Worm (Caenorhabditis elegans) whole organism, dauer: ENCODE measurements around the gene faah-2.
"Not testable (repeated sequence)": the region's sequence is repeated elsewhere in the genome, so short reads cannot be mapped to it uniquely, and the experiment has no call there.

Source experiments
- unc-62 ChIP-seq: sonication (generic microtip); optimal IDR thresholded peaks from 2 replicates; lab custom pipeline; 2017; ENCODE audit warnings: missing biosample characterization, missing genetic modification reagents, missing genetic modification characterization

The faah-2 gene

ce11 chrIV:8152145-8152544 is at the start of gene faah-2:
TSS of gene faah-2 (plus strand) at chrIV:8152445.
- TF ChIP-seq unc-62 (GFP tag; lab: Kevin White, UChicago): no peak

- TF ChIP-seq unc-62 (GFP tag; lab: Kevin White, UChicago): no peak
These were observed 49.0 kb upstream of the faah-2 start for ce11 chrIV:8103196-8103595.

- TF ChIP-seq unc-62 (GFP tag; lab: Kevin White, UChicago): no peak
These were observed 47.2 kb upstream of the faah-2 start for ce11 chrIV:8105083-8105482.

- TF ChIP-seq unc-62 (GFP tag; lab: Kevin White, UChicago): no peak
These were observed 44.7 kb upstream of the faah-2 start, which contains the start of gene rabs-5 for ce11 chrIV:8107502-8107901. TSS of gene rabs-5 (minus strand) at chrIV:8107602.

- no peak for TF ChIP-seq unc-62 (GFP tag; lab: Kevin White, UChicago)
These were observed 40.1 kb upstream of the faah-2 start, which contains the start of gene Y42H9AR.4 for ce11 chrIV:8112187-8112586. TSS of gene Y42H9AR.4 (minus strand) at chrIV:8112218.

ce11 chrIV:8112646-8113045 is 39.6 kb upstream of the faah-2 start:
- TF ChIP-seq unc-62 (GFP tag; lab: Kevin White, UChicago): no peak

DNA sequence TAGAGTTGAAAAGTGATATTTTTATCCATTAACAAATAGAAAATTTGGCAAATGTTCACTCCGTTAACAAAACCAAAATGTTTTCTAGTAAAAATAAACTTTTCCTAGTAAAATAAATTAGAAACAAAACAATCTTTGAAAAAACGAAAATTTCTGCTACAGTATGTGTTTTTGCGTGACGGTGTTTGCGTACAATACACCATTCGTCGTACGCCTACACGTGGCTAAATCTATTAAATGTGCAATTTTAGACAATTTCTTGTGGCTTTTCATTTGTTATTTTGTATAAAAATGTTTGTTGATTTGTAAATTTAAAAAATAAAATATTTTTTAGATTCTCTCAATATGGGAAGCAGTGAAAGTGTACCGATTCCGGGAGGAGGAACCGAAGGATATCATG is 39.1 kb upstream of the faah-2 start, which contains the start of gene Y42H9AR.1:
Y42H9AR.1 (plus strand) TSS at position 233 of the 400 bp plus-strand sequence.
- no peak for TF ChIP-seq unc-62 (GFP tag; lab: Kevin White, UChicago)

DNA sequence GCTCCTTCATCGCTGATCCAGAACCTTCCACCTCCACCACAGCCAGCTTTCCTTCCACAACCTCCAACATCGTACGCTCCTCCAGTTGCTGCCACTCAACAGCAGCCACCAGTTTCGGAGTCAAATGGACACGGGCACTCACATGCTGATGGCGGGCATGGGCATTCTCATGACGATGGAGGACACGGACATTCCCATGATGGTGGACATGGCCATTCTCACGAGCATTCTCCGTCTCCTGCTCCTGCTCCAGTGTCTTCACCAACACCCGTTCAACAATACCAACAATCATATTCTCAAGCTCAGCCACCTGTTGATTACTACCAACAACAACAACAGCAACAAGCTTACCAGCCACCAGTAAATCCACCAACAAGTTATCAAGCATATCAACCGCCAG is 37.7 kb upstream of the faah-2 start:
- no peak for TF ChIP-seq unc-62 (GFP tag; lab: Kevin White, UChicago)

DNA sequence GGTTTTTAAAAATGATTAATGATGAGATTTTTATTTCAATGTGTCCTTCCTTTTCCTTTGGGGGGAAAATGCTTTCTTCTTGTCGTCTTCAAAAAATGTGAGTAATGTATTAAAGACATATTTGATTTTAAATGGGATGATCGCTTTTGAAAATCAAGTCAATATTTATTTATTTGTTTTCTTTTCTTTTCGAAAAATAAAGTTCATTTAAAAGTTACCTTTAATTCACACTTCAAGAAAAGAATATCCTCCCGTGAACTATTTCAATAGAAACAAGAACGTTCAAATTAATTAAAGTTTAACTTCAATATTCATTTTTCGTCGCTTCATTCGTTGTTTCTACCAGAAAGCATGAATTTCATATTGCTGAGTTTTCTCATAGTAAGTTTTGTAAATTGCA is 36.8 kb upstream of the faah-2 start, which contains the start of gene irld-8:
irld-8 (plus strand) TSS at position 301 of the 400 bp plus-strand sequence.
- TF ChIP-seq unc-62 (GFP tag; lab: Kevin White, UChicago): no peak

DNA sequence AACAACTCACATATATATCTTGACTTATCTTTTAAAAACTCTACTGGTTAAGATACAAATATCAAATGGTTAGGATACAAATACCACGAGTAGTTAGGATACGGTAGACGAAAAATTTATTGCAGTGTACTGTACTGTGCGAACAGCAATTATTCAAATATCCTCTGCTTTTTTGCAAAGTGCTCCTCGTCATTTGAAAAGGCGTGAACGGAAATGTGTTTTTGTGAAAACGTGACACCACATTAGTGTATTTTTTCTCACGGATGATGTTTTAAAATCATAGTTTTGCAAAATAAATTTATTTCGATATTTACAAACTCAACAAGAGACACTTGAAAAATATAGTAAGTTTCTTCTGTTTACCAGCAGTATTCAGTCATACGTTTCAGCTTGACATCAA is 33.5 kb upstream of the faah-2 start, which contains the start of gene F42G8.8:
F42G8.8 (plus strand) TSS at position 301 of the 400 bp plus-strand sequence.
- TF ChIP-seq unc-62 (GFP tag; lab: Kevin White, UChicago): no peak

- not testable (repeated sequence) for TF ChIP-seq unc-62 (GFP tag; lab: Kevin White, UChicago)
These were observed 29.9 kb upstream of the faah-2 start, which contains the start of gene erp-44.3 for ce11 chrIV:8122349-8122748. TSS of gene erp-44.3 (plus strand) at chrIV:8122649.

DNA sequence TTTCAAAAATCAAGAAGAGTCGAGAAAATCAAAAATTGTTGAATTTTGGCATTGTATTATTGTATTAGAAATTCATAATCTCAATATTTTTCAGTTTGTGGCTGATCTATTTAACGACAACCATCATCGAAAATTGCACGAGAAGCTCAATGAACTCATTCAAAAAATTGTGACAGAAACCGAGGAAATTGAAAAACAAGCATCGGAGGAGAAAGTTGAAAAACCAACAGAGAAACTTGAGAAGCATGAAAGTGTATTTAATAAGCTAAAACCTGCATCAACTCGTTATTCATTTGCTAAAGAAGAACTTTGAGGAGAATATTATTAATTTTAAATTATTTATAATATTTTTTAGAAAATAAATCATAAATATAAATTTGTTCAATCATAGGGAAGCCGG is 25.3 kb upstream of the faah-2 start, which contains the start of gene ceph-41:
ceph-41 (plus strand) TSS at position 301 of the 400 bp plus-strand sequence.
- no peak for TF ChIP-seq unc-62 (GFP tag; lab: Kevin White, UChicago)

- no peak for TF ChIP-seq unc-62 (GFP tag; lab: Kevin White, UChicago)
These were observed 24.8 kb upstream of the faah-2 start for ce11 chrIV:8127430-8127829.

DNA sequence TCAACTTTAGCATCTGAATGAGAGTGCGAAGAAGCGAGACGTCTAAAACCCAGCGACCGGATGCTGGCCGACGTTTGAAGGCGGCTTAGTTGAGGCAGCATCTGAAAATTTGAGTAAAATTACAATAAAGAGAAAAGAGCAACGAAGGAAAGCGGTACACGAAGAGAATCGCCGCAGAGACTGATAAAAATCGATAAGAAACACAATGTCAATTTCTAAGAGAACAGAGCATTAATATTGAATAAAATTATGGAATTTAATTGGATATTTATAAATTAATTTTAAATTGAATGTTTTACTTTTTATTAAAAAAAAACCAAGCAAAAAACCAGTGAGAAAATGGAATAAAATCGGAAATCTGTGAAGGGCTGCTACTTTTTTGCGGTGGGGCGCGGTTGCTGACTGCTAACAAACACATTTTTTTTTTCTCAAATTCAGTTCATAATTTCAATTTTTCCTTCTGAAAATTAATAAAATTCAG is 22.1 kb upstream of the faah-2 start, which contains the start of the genes ndub-11 and moc-3:
ndub-11 (minus strand) TSS at position 101 of the 481 bp plus-strand sequence.
moc-3 (plus strand) TSS at position 431 of the 481 bp plus-strand sequence.
- no peak for TF ChIP-seq unc-62 (GFP tag; lab: Kevin White, UChicago)

ce11 chrIV:8133536-8133935 is 18.7 kb upstream of the faah-2 start, which contains the start of gene sph-1:
TSS of gene sph-1 (minus strand) at chrIV:8133558.
- TF ChIP-seq unc-62 (GFP tag; lab: Kevin White, UChicago): no peak

- TF ChIP-seq unc-62 (GFP tag; lab: Kevin White, UChicago): no peak
These were observed 16.2 kb upstream of the faah-2 start, which contains the start of the genes isp-1 and islo-1 for ce11 chrIV:8136005-8136512. TSS of gene isp-1 (minus strand) at chrIV:8136055. TSS of gene islo-1 (plus strand) at chrIV:8136389.

ce11 chrIV:8136548-8136947 is 15.7 kb upstream of the faah-2 start:
- TF ChIP-seq unc-62 (GFP tag; lab: Kevin White, UChicago): no peak
